Worm (Caenorhabditis elegans): ENCODE data around the gene F56D2.2.

Gene F56D2.2

ce11 chrIII:5621236-5621635, 34.2 kb downstream of the F56D2.2 start:
- TF ChIP-seq tab-1 (GFP tag; IDR thresholded peaks at IDR 0.05) (no peak), cog-1 (tag; optimal IDR thresholded peaks at IDR 0.05) (peak; percentile 53)

- TF ChIP-seq T22C8.4 (GFP tag; IDR thresholded peaks at IDR 0.05) (no peak), med-1 (GFP tag; optimal IDR thresholded peaks at IDR 0.05; ENCODE audit: insufficient read depth) (no peak), klf-2 (GFP tag; conservative IDR thresholded peaks at IDR 0.05) (no peak), ref-1 (GFP tag; conservative IDR thresholded peaks at IDR 0.05) (no peak), flt-1 (GFP tag; IDR thresholded peaks at IDR 0.05) (no peak), ztf-29 (GFP tag; IDR thresholded peaks at IDR 0.05) (no peak), tab-1 (GFP tag; IDR thresholded peaks at IDR 0.05) (no peak), cog-1 (tag; optimal IDR thresholded peaks at IDR 0.05) (no peak), ztf-23 (GFP tag; IDR thresholded peaks at IDR 0.05) (no peak)
Observed at ce11 chrIII:5622232-5623009, 35.4 kb downstream of the F56D2.2 start.

ce11 chrIII:5623418-5623817, 36.4 kb downstream of the F56D2.2 start:
- TF ChIP-seq flt-1 (GFP tag; IDR thresholded peaks at IDR 0.05), result no peak

- TF ChIP-seq flt-1 (GFP tag; IDR thresholded peaks at IDR 0.05), result no peak
Observed at ce11 chrIII:5624835-5625234, 37.8 kb downstream of the F56D2.2 start, which contains the start of gene daf-4. daf-4 (plus strand) TSS chrIII:5625135.

- TF ChIP-seq ztf-29 (GFP tag; IDR thresholded peaks at IDR 0.05) (no peak), ref-1 (GFP tag; conservative IDR thresholded peaks at IDR 0.05) (no peak), ztf-23 (GFP tag; IDR thresholded peaks at IDR 0.05) (no peak), cog-1 (tag; optimal IDR thresholded peaks at IDR 0.05) (no peak), T22C8.4 (GFP tag; IDR thresholded peaks at IDR 0.05) (no peak), flt-1 (GFP tag; IDR thresholded peaks at IDR 0.05) (no peak), med-1 (GFP tag; optimal IDR thresholded peaks at IDR 0.05; ENCODE audit: insufficient read depth) (no peak), klf-2 (GFP tag; conservative IDR thresholded peaks at IDR 0.05) (no peak), tab-1 (GFP tag; IDR thresholded peaks at IDR 0.05) (no peak)
Observed at ce11 chrIII:5629225-5629624, 42.2 kb downstream of the F56D2.2 start.

ce11 chrIII:5630350-5630749, 43.3 kb downstream of the F56D2.2 start:
- TF ChIP-seq klf-2 (GFP tag; conservative IDR thresholded peaks at IDR 0.05), result no peak
- no peak for TF ChIP-seq flt-1 (GFP tag; IDR thresholded peaks at IDR 0.05)
- no peak for TF ChIP-seq ref-1 (GFP tag; conservative IDR thresholded peaks at IDR 0.05)
- TF ChIP-seq T22C8.4 (GFP tag; IDR thresholded peaks at IDR 0.05), result no peak
- TF ChIP-seq med-1 (GFP tag; optimal IDR thresholded peaks at IDR 0.05; ENCODE audit: insufficient read depth), result no peak
- no peak for TF ChIP-seq ztf-23 (GFP tag; IDR thresholded peaks at IDR 0.05)
- no peak for TF ChIP-seq cog-1 (tag; optimal IDR thresholded peaks at IDR 0.05)
- TF ChIP-seq ztf-29 (GFP tag; IDR thresholded peaks at IDR 0.05), result no peak
- TF ChIP-seq tab-1 (GFP tag; IDR thresholded peaks at IDR 0.05), result no peak

ce11 chrIII:5632426-5632976, 45.4 kb downstream of the F56D2.2 start:
- TF ChIP-seq ztf-23 (GFP tag; IDR thresholded peaks at IDR 0.05) (no peak), tab-1 (GFP tag; IDR thresholded peaks at IDR 0.05) (no peak), T22C8.4 (GFP tag; IDR thresholded peaks at IDR 0.05) (no peak), klf-2 (GFP tag; conservative IDR thresholded peaks at IDR 0.05) (no peak), ztf-29 (GFP tag; IDR thresholded peaks at IDR 0.05) (no peak), ref-1 (GFP tag; conservative IDR thresholded peaks at IDR 0.05) (no peak), flt-1 (GFP tag; IDR thresholded peaks at IDR 0.05) (no peak), cog-1 (tag; optimal IDR thresholded peaks at IDR 0.05) (no peak), med-1 (GFP tag; optimal IDR thresholded peaks at IDR 0.05; ENCODE audit: insufficient read depth) (no peak)

ce11 chrIII:5634509-5634908, 47.4 kb downstream of the F56D2.2 start:
- TF ChIP-seq cog-1 (tag; optimal IDR thresholded peaks at IDR 0.05), result no peak
- TF ChIP-seq ztf-29 (GFP tag; IDR thresholded peaks at IDR 0.05), result no peak
- no peak for TF ChIP-seq tab-1 (GFP tag; IDR thresholded peaks at IDR 0.05)
- TF ChIP-seq flt-1 (GFP tag; IDR thresholded peaks at IDR 0.05), result no peak
- TF ChIP-seq T22C8.4 (GFP tag; IDR thresholded peaks at IDR 0.05), result no peak
- no peak for TF ChIP-seq med-1 (GFP tag; optimal IDR thresholded peaks at IDR 0.05; ENCODE audit: insufficient read depth)

- TF ChIP-seq med-1 (GFP tag; optimal IDR thresholded peaks at IDR 0.05; ENCODE audit: insufficient read depth) (no peak), ztf-29 (GFP tag; IDR thresholded peaks at IDR 0.05) (no peak), klf-2 (GFP tag; conservative IDR thresholded peaks at IDR 0.05) (no peak), T22C8.4 (GFP tag; IDR thresholded peaks at IDR 0.05) (no peak), flt-1 (GFP tag; IDR thresholded peaks at IDR 0.05) (no peak), cog-1 (tag; optimal IDR thresholded peaks at IDR 0.05) (no peak), ztf-23 (GFP tag; IDR thresholded peaks at IDR 0.05) (no peak), tab-1 (GFP tag; IDR thresholded peaks at IDR 0.05) (no peak), ref-1 (GFP tag; conservative IDR thresholded peaks at IDR 0.05) (no peak)
Observed at ce11 chrIII:5635179-5635578, 48.1 kb downstream of the F56D2.2 start, which contains the start of gene ckk-1. ckk-1 (plus strand) TSS chrIII:5635479.

ce11 chrIII:5637297-5637876, 50.3 kb downstream of the F56D2.2 start:
- TF ChIP-seq ztf-23 (GFP tag; IDR thresholded peaks at IDR 0.05) (peak; percentile 55; the same call in 1 of the 2 replicates), flt-1 (GFP tag; IDR thresholded peaks at IDR 0.05) (peak; percentile 82), T22C8.4 (GFP tag; IDR thresholded peaks at IDR 0.05) (0 out of 2 replicates have a peak, but pooled peaks have one; percentile 14), tab-1 (GFP tag; IDR thresholded peaks at IDR 0.05) (peak; percentile 75; the same call in 1 of the 2 replicates), klf-2 (GFP tag; conservative IDR thresholded peaks at IDR 0.05) (peak; percentile 48; the same call in 1 of the 2 replicates)

All from whole organism, midembryonic.